Fruit fly (Drosophila melanogaster) whole organism, embryonic: ENCODE data around the gene aralar1.

Experiments used
- Bgb ChIP-seq: fragments of 200-800 bp; sonication (Bioruptor generic); IDR thresholded peaks from 2 replicates; pipeline ENCODE4 v1.3.6; 2022; ENCODE audit warnings: missing biosample characterization, missing genetic modification characterization; ENCODE audit not compliant: partially characterized antibody
- CG10543 ChIP-seq: fragments of 200-800 bp; sonication (Bioruptor generic); optimal IDR thresholded peaks from 3 replicates; lab custom pipeline; 2017; ENCODE audit warnings: missing biosample characterization, mild to moderate bottlenecking, missing genetic modification characterization, moderate library complexity
- CG12219 ChIP-seq: fragments of 200-800 bp; sonication (Bioruptor generic); optimal IDR thresholded peaks from 3 replicates; lab custom pipeline; 2018; ENCODE audit warnings: missing biosample characterization, mild to moderate bottlenecking, missing genetic modification characterization
- CG12391 ChIP-seq: fragments of 200-800 bp; sonication (Bioruptor generic); optimal IDR thresholded peaks from 3 replicates; lab custom pipeline; 2018; ENCODE audit warnings: missing biosample characterization, mild to moderate bottlenecking, missing genetic modification characterization, moderate library complexity
- CG2875 ChIP-seq: fragments of 200-800 bp; sonication (Bioruptor generic); optimal IDR thresholded peaks from 2 replicates; lab custom pipeline; 2017; ENCODE audit warnings: missing biosample characterization, mild to moderate bottlenecking, missing genetic modification characterization, missing genetic modification reagents
- Chrac-16 ChIP-seq: fragments of 200-800 bp; sonication (Bioruptor generic); optimal IDR thresholded peaks from 3 replicates; lab custom pipeline; 2016; ENCODE audit warnings: missing biosample characterization, missing genetic modification characterization
- Hr78 ChIP-seq, 2 experiments: fragments of 200-800 bp in 1 of 2; fragments of >200 bp in 1 of 2; sonication (Bioruptor generic) in 1 of 2; optimal IDR thresholded peaks; 2 replicates each; lab custom pipeline; 2017 to 2019; ENCODE audit warnings: missing biosample characterization in 2 of 2, missing genetic modification characterization in 2 of 2, mild to moderate bottlenecking in 1 of 2, moderate library complexity in 1 of 2
- Jarid2 ChIP-seq: fragments of 200-800 bp; sonication (Bioruptor generic); optimal IDR thresholded peaks from 3 replicates; lab custom pipeline; 2017; ENCODE audit warnings: mild to moderate bottlenecking, missing biosample characterization, missing genetic modification reagents, missing genetic modification characterization
- Rfx ChIP-seq: fragments of 200-800 bp; sonication (Bioruptor generic); IDR thresholded peaks from 2 replicates; pipeline ENCODE4 v1.3.6; 2022; ENCODE audit warnings: missing biosample characterization, missing genetic modification characterization
- br ChIP-seq: fragments of >200 bp; optimal IDR thresholded peaks from 2 replicates; lab custom pipeline; 2017
- gcm ChIP-seq: fragments of 200-800 bp; sonication (Bioruptor generic); optimal IDR thresholded peaks from 2 replicates; lab custom pipeline; 2019; ENCODE audit warnings: missing biosample characterization, mild to moderate bottlenecking, missing genetic modification characterization, moderate library complexity
- oc ChIP-seq: fragments of 200-800 bp; sonication (Bioruptor generic); optimal IDR thresholded peaks from 2 replicates; lab custom pipeline; 2018; ENCODE audit warnings: missing biosample characterization, mild to moderate bottlenecking, missing genetic modification characterization, moderate library complexity
- sisA ChIP-seq: fragments of 200-800 bp; sonication (Bioruptor generic); IDR thresholded peaks from 2 replicates; pipeline ENCODE4 v1.3.6; 2022; ENCODE audit warnings: missing biosample characterization, missing genetic modification characterization
- tin ChIP-seq: fragments of 200-800 bp; sonication (Bioruptor generic); optimal IDR thresholded peaks from 3 replicates; lab custom pipeline; 2016; ENCODE audit warnings: missing biosample characterization, missing genetic modification characterization

dm6 chr3R:30431258-30432114, 24.2 kb downstream of the aralar1 start, which contains the start of gene CG15534:
- no peak for TF ChIP-seq Hr78 (GFP tag; optimal IDR thresholded peaks at IDR 0.05; lab: Kevin White, UChicago)
- no peak for TF ChIP-seq sisA (GFP tag; lab: Robert Waterston, UW)
- TF ChIP-seq gcm (GFP tag; lab: Kevin White, UChicago): no peak
- TF ChIP-seq CG12219 (GFP tag; lab: Kevin White, UChicago): no peak
- TF ChIP-seq Rfx (GFP tag; lab: Robert Waterston, UW): no peak
- no peak for TF ChIP-seq CG10543 (GFP tag; lab: Kevin White, UChicago)
- no peak for TF ChIP-seq CG2875 (GFP tag; lab: Kevin White, UChicago)
- no peak for TF ChIP-seq Chrac-16 (GFP tag; lab: Kevin White, UChicago)
- TF ChIP-seq br: no peak
- TF ChIP-seq tin (GFP tag; lab: Kevin White, UChicago): no peak
- no peak for TF ChIP-seq CG12391 (tag; lab: Kevin White, UChicago)
- no peak for TF ChIP-seq oc
- TF ChIP-seq Jarid2 (GFP tag; lab: Kevin White, UChicago): no peak
- no peak for TF ChIP-seq Bgb (GFP tag; lab: Robert Waterston, UW)
